Worm (Caenorhabditis elegans) whole organism, L1 larva: ENCODE results near the gene M163.9.

Experiments used
- F16B12.6 ChIP-seq: fragments of 150-350 bp; optimal IDR thresholded peaks from 2 replicates; lab custom pipeline; 2014; ENCODE audit warnings: missing biosample characterization, missing genetic modification characterization
- ama-1 ChIP-seq: fragments of 150-350 bp; optimal IDR thresholded peaks from 2 replicates; lab custom pipeline; 2014
- ceh-8 ChIP-seq: fragments of 200-800 bp; sonication (Bioruptor generic); optimal IDR thresholded peaks from 2 replicates; lab custom pipeline; 2018; ENCODE audit warnings: mild to moderate bottlenecking, missing genetic modification characterization, moderate library complexity, missing compliant biosample characterization
- efl-1 ChIP-seq, 4 experiments: fragments of 150-350 bp; optimal IDR thresholded peaks in 3 of 4; peaks in 1 of 4; 1 replicate in 1 of 4; 2 replicates in 3 of 4; lab custom pipeline; 2014; ENCODE audit warnings: missing biosample characterization in 2 of 4, missing genetic modification characterization in 2 of 4, missing genetic modification reagents in 2 of 4
- egl-13 ChIP-seq: sonication (generic microtip); optimal IDR thresholded peaks from 2 replicates; lab custom pipeline; 2016; ENCODE audit warnings: missing genotype, missing genetic modification reagents, missing genetic modification characterization, missing compliant biosample characterization
- egl-27 ChIP-seq, 2 experiments: fragments of 150-350 bp in 1 of 2; sonication (generic microtip); optimal IDR thresholded peaks; 3 replicates each; lab custom pipeline; 2017 to 2018; ENCODE audit warnings: missing biosample characterization in 2 of 2, missing genetic modification characterization in 2 of 2, missing genetic modification reagents in 2 of 2
- elt-3 ChIP-seq, 6 experiments: fragments of 150-350 bp in 1 of 6; sonication (generic microtip); optimal IDR thresholded peaks; 2 replicates each; lab custom pipeline; 2017 to 2018; ENCODE audit warnings: missing biosample characterization in 6 of 6, missing genetic modification characterization in 6 of 6, inconsistent platforms in 1 of 6
- fkh-10 ChIP-seq: sonication (generic microtip); optimal IDR thresholded peaks from 2 replicates; lab custom pipeline; 2017; ENCODE audit warnings: missing biosample characterization, missing genetic modification reagents, missing genetic modification characterization
- fos-1 ChIP-seq: fragments of 150-350 bp; optimal IDR thresholded peaks from 2 replicates; lab custom pipeline; 2014; ENCODE audit warnings: missing biosample characterization, missing genetic modification characterization
- irx-1 ChIP-seq: sonication (generic microtip); optimal IDR thresholded peaks from 2 replicates; lab custom pipeline; 2016; ENCODE audit warnings: missing genetic modification characterization, missing compliant biosample characterization
- lin-35 ChIP-seq, 2 experiments: fragments of 150-350 bp; optimal IDR thresholded peaks; 2 replicates each; lab custom pipeline; 2014; ENCODE audit warnings: missing biosample characterization in 2 of 2, missing genetic modification characterization in 2 of 2, missing genetic modification reagents in 2 of 2
- lir-3 ChIP-seq: sonication (generic microtip); optimal IDR thresholded peaks from 2 replicates; lab custom pipeline; 2016; ENCODE audit warnings: mild to moderate bottlenecking, missing genetic modification characterization, moderate library complexity, missing compliant biosample characterization; ENCODE audit not compliant: poor library complexity
- mef-2 ChIP-seq: fragments of 150-350 bp; optimal IDR thresholded peaks from 2 replicates; lab custom pipeline; 2014; ENCODE audit warnings: missing biosample characterization, missing genetic modification characterization
- nhr-12 ChIP-seq: sonication (generic microtip); optimal IDR thresholded peaks from 2 replicates; lab custom pipeline; 2017; ENCODE audit warnings: missing biosample characterization, missing genetic modification characterization
- nhr-19 ChIP-seq: fragments of 200-800 bp; sonication (Bioruptor generic); conservative IDR thresholded peaks from 2 replicates; pipeline ENCODE4 v1.3.6; 2022; ENCODE audit warnings: missing genetic modification characterization, missing compliant biosample characterization
- nhr-84 ChIP-seq: sonication (generic microtip); optimal IDR thresholded peaks from 2 replicates; lab custom pipeline; 2017; ENCODE audit warnings: missing biosample characterization, missing genetic modification characterization
- nhr-90 ChIP-seq: sonication (generic microtip); optimal IDR thresholded peaks from 2 replicates; lab custom pipeline; 2016; ENCODE audit warnings: mild to moderate bottlenecking, missing genetic modification characterization, missing compliant biosample characterization; ENCODE audit not compliant: poor library complexity
- pag-3 ChIP-seq: sonication (generic microtip); optimal IDR thresholded peaks from 2 replicates; lab custom pipeline; 2017; ENCODE audit warnings: missing genetic modification characterization, mild to moderate bottlenecking, missing compliant biosample characterization, antibody characterized with exemption, borderline replicate concordance; ENCODE audit not compliant: insufficient read depth
- pax-3 ChIP-seq: fragments of 200-800 bp; sonication (Bioruptor generic); optimal IDR thresholded peaks from 2 replicates; lab custom pipeline; 2018; ENCODE audit warnings: mild to moderate bottlenecking, missing genetic modification characterization, moderate library complexity, missing compliant biosample characterization
- pqm-1 ChIP-seq: sonication (generic microtip); optimal IDR thresholded peaks from 3 replicates; lab custom pipeline; 2017; ENCODE audit warnings: missing biosample characterization, missing genetic modification characterization
- rnt-1 ChIP-seq: sonication (generic microtip); optimal IDR thresholded peaks from 2 replicates; lab custom pipeline; 2016; ENCODE audit warnings: mild to moderate bottlenecking, missing genetic modification characterization, moderate library complexity, missing compliant biosample characterization
- snpc-4 ChIP-seq: fragments of 150-350 bp; optimal IDR thresholded peaks from 2 replicates; lab custom pipeline; 2014; ENCODE audit warnings: missing biosample characterization, missing genetic modification characterization
- sox-4 ChIP-seq: sonication (generic microtip); optimal IDR thresholded peaks from 2 replicates; lab custom pipeline; 2016; ENCODE audit warnings: missing genetic modification characterization, missing compliant biosample characterization
- swsn-7 ChIP-seq: sonication (generic microtip); optimal IDR thresholded peaks from 2 replicates; lab custom pipeline; 2016; ENCODE audit warnings: missing genetic modification characterization, missing compliant biosample characterization
- tbx-2 ChIP-seq: sonication (generic microtip); optimal IDR thresholded peaks from 2 replicates; lab custom pipeline; 2016; ENCODE audit warnings: missing genetic modification characterization, missing compliant biosample characterization
- unc-130 ChIP-seq: fragments of 150-350 bp; optimal IDR thresholded peaks from 2 replicates; lab custom pipeline; 2017; ENCODE audit warnings: missing biosample characterization, missing genetic modification characterization, inconsistent platforms
- unc-30 ChIP-seq: sonication (generic microtip); optimal IDR thresholded peaks from 2 replicates; lab custom pipeline; 2017; ENCODE audit warnings: missing biosample characterization, missing genetic modification characterization
- unc-62 ChIP-seq: fragments of 150-350 bp; optimal IDR thresholded peaks from 2 replicates; lab custom pipeline; 2014; ENCODE audit warnings: missing biosample characterization, missing genetic modification reagents, missing genetic modification characterization
- unc-86 ChIP-seq: sonication (generic microtip); optimal IDR thresholded peaks from 2 replicates; lab custom pipeline; 2016; ENCODE audit warnings: missing genetic modification characterization, missing compliant biosample characterization
- xbp-1 ChIP-seq: sonication (generic microtip); optimal IDR thresholded peaks from 2 replicates; lab custom pipeline; 2016; ENCODE audit warnings: missing genetic modification characterization, missing compliant biosample characterization
- ztf-4 ChIP-seq: fragments of 150-350 bp; optimal IDR thresholded peaks from 2 replicates; lab custom pipeline; 2014; ENCODE audit warnings: missing biosample characterization, missing genetic modification characterization

Gene M163.9

DNA sequence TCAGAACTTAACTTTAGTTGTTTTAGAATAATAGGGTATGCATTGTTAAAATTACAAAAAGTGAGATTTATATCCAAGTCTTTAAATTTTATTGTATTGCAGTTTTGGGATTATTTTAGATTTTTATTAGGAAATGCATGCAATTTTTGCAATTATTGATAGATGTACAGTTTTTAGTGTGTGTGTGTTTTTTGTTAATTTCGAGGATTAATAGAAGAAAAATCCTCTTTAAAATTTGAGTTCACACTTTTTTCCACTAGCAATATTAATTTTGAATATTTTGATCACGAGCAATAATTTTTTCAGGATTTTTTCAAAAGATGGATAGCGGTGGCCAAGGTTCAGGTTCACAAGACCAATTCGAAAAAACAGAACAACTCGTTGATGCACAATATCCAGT lies 21.5 kb upstream of the M163.9 start, which contains the start of gene jmjd-3.2:
Gene jmjd-3.2 (plus strand): TSS at position 301 of the 400 bp plus-strand sequence.
- TF ChIP-seq fkh-10 (GFP tag; lab: Kevin White, UChicago) (no peak), xbp-1 (tag; lab: Kevin White, UChicago) (no peak), unc-30 (tag; lab: Kevin White, UChicago) (no peak)

DNA sequence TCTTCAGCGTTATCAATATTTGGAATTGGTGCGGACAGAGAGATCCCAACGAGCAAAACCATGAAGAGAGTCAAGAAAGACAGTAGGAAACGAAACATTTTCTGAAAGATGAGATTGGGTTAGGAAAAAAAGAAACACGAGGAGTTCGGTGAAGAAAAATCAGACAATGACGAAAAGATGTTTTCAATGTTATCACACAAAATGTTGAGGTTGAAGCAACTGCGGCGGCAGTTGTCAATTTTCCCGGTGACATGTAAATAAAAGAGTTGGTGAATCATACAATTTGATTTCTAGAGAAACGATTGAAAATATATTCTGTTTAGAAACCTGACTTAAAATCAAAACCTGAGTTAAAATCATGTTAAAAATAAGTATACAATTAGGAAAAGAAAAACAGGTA lies 15.6 kb upstream of the M163.9 start, which contains the start of gene F23D12.7:
Gene F23D12.7 (minus strand): TSS at position 101 of the 400 bp plus-strand sequence.
- peak; percentile 43 for TF ChIP-seq rnt-1
- TF ChIP-seq unc-62 (GFP tag; lab: Kevin White, UChicago) = no peak

DNA sequence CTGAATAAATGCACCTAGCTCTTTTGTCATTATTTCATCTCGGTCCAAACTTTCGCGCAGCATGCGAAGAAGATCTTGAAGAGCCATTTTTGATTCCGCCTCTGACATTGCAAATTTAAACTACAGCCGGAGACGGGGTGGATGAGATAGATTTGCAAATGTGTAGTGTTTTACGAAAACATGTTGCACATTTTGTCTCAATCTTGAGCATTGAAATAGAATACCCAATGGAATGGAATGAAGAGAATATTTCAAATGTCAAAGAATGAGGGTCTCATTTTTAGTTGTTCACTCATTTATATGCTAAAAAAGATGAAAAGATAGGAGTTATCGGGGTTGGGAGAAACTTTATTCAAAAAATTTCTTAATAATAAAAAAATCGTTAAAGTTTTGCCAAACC lies 14.0 kb upstream of the M163.9 start, which contains the start of gene Y66C5A.1:
Gene Y66C5A.1 (minus strand): TSS at position 101 of the 400 bp plus-strand sequence.
- TF ChIP-seq ama-1 (no peak), nhr-12 (tag; lab: Kevin White, UChicago) (no peak), rnt-1 (no peak), swsn-7 (tag; lab: Kevin White, UChicago) (no peak), irx-1 (tag; lab: Kevin White, UChicago) (no peak), pqm-1 (no peak), F16B12.6 (tag; lab: Kevin White, UChicago) (no peak), egl-13 (tag; lab: Kevin White, UChicago) (no peak), lin-35 (GFP tag; optimal IDR thresholded peaks at IDR 0.05; lab: Kevin White, UChicago) (no peak), unc-130 (no peak), lir-3 (no peak), ceh-8 (GFP tag; lab: Kevin White, UChicago) (no peak), efl-1 (optimal IDR thresholded peaks at IDR 0.05; lab: Kevin White, UChicago) (no peak), efl-1 (GFP tag; optimal IDR thresholded peaks at IDR 0.05 in 1 of 2; lab: Kevin White, UChicago) (no peak), tbx-2 (no peak)
- TF ChIP-seq, all 84 proteins: peak for 0

DNA sequence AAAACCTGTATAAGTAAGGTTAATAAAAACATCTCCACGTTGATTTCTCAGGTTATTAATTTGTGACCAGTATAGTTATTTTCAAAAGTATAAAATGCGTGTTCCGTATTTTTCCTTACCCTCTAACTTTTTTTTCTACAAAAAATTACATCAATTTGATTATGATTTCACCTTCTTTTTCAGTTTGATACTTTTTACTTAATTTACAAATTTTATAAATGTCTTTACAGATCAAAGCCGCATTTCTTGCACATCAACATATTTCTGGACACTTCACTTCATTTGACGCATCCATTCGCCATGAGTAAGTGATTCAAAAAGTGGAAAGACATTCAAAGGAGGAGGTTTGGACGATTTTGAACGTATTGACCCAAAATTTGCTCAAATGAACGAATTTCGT lies 9.0 kb upstream of the M163.9 start, which contains the start of gene Y66C5A.2:
Gene Y66C5A.2 (plus strand): TSS at position 301 of the 400 bp plus-strand sequence.
- TF ChIP-seq pag-3 (tag; lab: Kevin White, UChicago) (no peak), tbx-2 (no peak), nhr-84 (tag; lab: Kevin White, UChicago) (no peak), unc-86 (tag; lab: Kevin White, UChicago) (no peak), snpc-4 (tag; lab: Kevin White, UChicago) (no peak), fos-1 (tag; lab: Kevin White, UChicago) (no peak), pax-3 (tag; lab: Kevin White, UChicago) (no peak), mef-2 (tag; lab: Kevin White, UChicago) (no peak), egl-27 (tag; optimal IDR thresholded peaks at IDR 0.05; lab: Kevin White, UChicago) (no peak), rnt-1 (no peak), nhr-19 (GFP tag; lab: Robert Waterston, UW) (no peak), nhr-90 (tag; lab: Kevin White, UChicago) (no peak), elt-3 (tag; optimal IDR thresholded peaks at IDR 0.05; lab: Kevin White, UChicago) (no peak)

DNA sequence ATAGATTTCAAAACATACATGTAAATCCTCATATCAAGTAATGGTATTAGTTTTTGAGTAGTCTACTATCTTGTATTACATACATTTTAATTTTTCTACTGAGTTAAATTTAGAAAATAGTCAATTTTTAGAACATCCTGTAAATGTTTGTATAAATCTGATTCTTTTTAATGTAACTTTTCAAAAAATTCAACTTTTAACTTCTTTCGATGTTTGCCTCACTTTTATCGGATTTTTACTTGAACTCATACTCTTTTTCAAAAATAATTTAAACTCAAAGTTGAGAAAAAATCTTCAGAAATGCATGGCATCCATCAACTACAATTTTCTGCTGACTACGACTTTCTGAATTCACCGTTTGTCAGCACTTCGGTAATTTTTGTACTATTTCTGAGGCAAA lies 4.9 kb upstream of the M163.9 start, which contains the start of gene M163.7:
Gene M163.7 (plus strand): TSS at position 301 of the 400 bp plus-strand sequence.
- TF ChIP-seq snpc-4 (tag; lab: Kevin White, UChicago) (no peak), tbx-2 (no peak), unc-130 (no peak), sox-4 (tag; lab: Kevin White, UChicago) (no peak), lir-3 (no peak)

DNA sequence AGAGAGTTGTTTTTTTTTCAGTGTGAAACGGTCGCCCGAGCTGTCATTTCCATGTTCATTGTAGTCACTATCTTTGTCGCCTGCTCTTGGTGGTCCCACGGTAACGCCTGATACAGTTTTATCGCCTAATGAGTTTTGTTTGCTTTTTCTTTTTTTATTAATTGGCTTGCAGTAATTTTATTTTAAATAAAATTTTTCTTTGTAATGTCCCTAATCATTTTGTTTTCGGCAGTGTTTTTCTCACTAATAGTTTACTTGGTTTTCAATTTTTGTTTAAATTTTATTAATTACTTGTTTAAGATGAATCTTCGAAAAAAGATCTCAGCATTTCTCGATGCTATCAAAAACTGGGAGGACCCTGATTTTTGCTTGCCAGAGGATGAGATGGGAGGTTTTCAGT lies 3.8 kb upstream of the M163.9 start, which contains the start of gene M163.22:
Gene M163.22 (plus strand): TSS at position 301 of the 400 bp plus-strand sequence.
- TF ChIP-seq unc-86 (tag; lab: Kevin White, UChicago) = no peak
- TF ChIP-seq ztf-4 = no peak
- TF ChIP-seq efl-1 (optimal IDR thresholded peaks at IDR 0.05; lab: Kevin White, UChicago) = no peak
- peak in 1 of 2 experiments; percentile 68 for TF ChIP-seq efl-1 (GFP tag; optimal IDR thresholded peaks at IDR 0.05 in 1 of 2; lab: Kevin White, UChicago)
